Fruit fly (Drosophila melanogaster) whole organism, adult: ENCODE measurements around the gene mRpL2.

Source experiments
- CG12768 ChIP-seq: fragments of 200-800 bp; sonication (Bioruptor generic); optimal IDR thresholded peaks from 2 replicates; lab custom pipeline; 2017; ENCODE audit warnings: missing biosample characterization, missing genetic modification characterization, mild to moderate bottlenecking, moderate library complexity, missing genetic modification reagents
- CG1620 ChIP-seq: fragments of 200-800 bp; sonication (Bioruptor generic); optimal IDR thresholded peaks from 2 replicates; lab custom pipeline; 2016; ENCODE audit warnings: missing biosample characterization, missing genetic modification characterization
- CG5204 ChIP-seq: fragments of 200-800 bp; sonication (Bioruptor generic); optimal IDR thresholded peaks from 2 replicates; lab custom pipeline; 2016; ENCODE audit warnings: missing biosample characterization, missing genetic modification characterization
- Hr96 ChIP-seq: fragments of 200-800 bp; sonication (Bioruptor generic); optimal IDR thresholded peaks from 2 replicates; lab custom pipeline; 2016; ENCODE audit warnings: missing biosample characterization, missing genetic modification characterization
- Mnt ChIP-seq: fragments of 200-800 bp; sonication (Bioruptor generic); optimal IDR thresholded peaks from 2 replicates; lab custom pipeline; 2016; ENCODE audit warnings: missing biosample characterization, mild to moderate bottlenecking, missing genetic modification characterization
- cic ChIP-seq: fragments of 200-800 bp; sonication (Bioruptor generic); optimal IDR thresholded peaks from 2 replicates; lab custom pipeline; 2017; ENCODE audit warnings: missing biosample characterization, mild to moderate bottlenecking, missing genetic modification characterization, moderate library complexity
- cnc ChIP-seq, 2 experiments: fragments of >200 bp; optimal IDR thresholded peaks; 2 replicates each; lab custom pipeline; 2017
- toe ChIP-seq: fragments of 200-800 bp; sonication (Bioruptor generic); optimal IDR thresholded peaks from 2 replicates; lab custom pipeline; 2016; ENCODE audit warnings: missing biosample characterization, missing genetic modification characterization

- TF ChIP-seq CG12768, result no peak
- no peak for TF ChIP-seq cic (GFP tag; lab: Kevin White, UChicago)
- TF ChIP-seq cnc (optimal IDR thresholded peaks at IDR 0.05; lab: Kevin White, UChicago), result no peak
- no peak for TF ChIP-seq Mnt (GFP tag; lab: Kevin White, UChicago)
- no peak for TF ChIP-seq toe (GFP tag; lab: Kevin White, UChicago)
- TF ChIP-seq CG1620 (GFP tag; lab: Kevin White, UChicago), result no peak
- no peak for TF ChIP-seq Hr96 (GFP tag; lab: Kevin White, UChicago)
- TF ChIP-seq CG5204 (GFP tag; lab: Kevin White, UChicago), result no peak
Observed at dm6 chr3L:11109454-11109853, 11.2 kb upstream of the mRpL2 start, which contains the start of the genes CG34012 and emei.
